Worm (Caenorhabditis elegans): ENCODE measurements around the gene F10E9.2.

DNA sequence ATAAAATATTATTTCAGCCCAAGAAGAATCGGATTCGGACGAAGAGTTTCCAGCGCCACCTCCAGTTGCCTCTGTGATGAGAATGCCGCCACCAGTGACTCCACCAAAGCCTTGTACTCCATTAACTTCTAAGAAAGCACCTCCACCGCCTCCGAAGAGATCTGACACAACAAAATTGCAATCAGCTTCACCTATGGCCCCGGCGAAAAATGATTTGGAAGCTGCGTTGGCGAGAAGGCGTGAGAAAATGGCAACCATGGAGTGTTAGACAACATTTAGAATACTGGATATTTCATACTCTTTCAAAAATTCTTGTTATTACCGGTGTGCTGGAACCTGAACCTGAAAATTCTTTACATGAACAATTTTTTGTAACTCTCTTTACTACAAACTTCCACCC, 7.2 kb upstream of the F10E9.2 start:
- TF ChIP-seq zag-1 (tag; optimal IDR thresholded peaks at IDR 0.05) (no peak), nfya-1 (tag; optimal IDR thresholded peaks at IDR 0.05; ENCODE audit: insufficient read depth) (no peak), lsy-12 (tag; optimal IDR thresholded peaks at IDR 0.05) (no peak), elt-3 (tag; optimal IDR thresholded peaks at IDR 0.05) (no peak), unc-39 (tag; optimal IDR thresholded peaks at IDR 0.05) (no peak), nhr-43 (tag; optimal IDR thresholded peaks at IDR 0.05; ENCODE audit: poor library complexity, severe bottlenecking) (no peak), elt-1 (tag; optimal IDR thresholded peaks at IDR 0.05) (no peak), skn-1 (tag; optimal IDR thresholded peaks at IDR 0.05) (no peak), nhr-28 (tag; optimal IDR thresholded peaks at IDR 0.05) (no peak), sea-2 (GFP tag; optimal IDR thresholded peaks at IDR 0.05) (no peak), R02D3.7 (tag; optimal IDR thresholded peaks at IDR 0.05) (no peak)

Measured in whole organism, L3 larva.